Worm (Caenorhabditis elegans) whole organism, L3 larva: ENCODE results near the gene btb-4.

Source experiments
- R02D3.7 ChIP-seq: fragments of 150-350 bp; optimal IDR thresholded peaks from 2 replicates; lab custom pipeline; 2014; ENCODE audit warnings: missing biosample characterization, missing genetic modification characterization
- ceh-82 ChIP-seq: fragments of 150-350 bp; optimal IDR thresholded peaks from 2 replicates; lab custom pipeline; 2014; ENCODE audit warnings: missing biosample characterization, missing genetic modification characterization
- egl-5 ChIP-seq: fragments of 150-350 bp; optimal IDR thresholded peaks from 2 replicates; lab custom pipeline; 2017; ENCODE audit warnings: missing biosample characterization, missing genetic modification reagents, missing genetic modification characterization, inconsistent platforms
- fos-1 ChIP-seq: fragments of 150-350 bp; optimal IDR thresholded peaks from 2 replicates; lab custom pipeline; 2014; ENCODE audit warnings: missing biosample characterization, missing genetic modification characterization
- hmg-11 ChIP-seq: sonication (generic microtip); optimal IDR thresholded peaks from 2 replicates; lab custom pipeline; 2016; ENCODE audit warnings: missing genetic modification characterization, missing compliant biosample characterization
- nhr-67 ChIP-seq: fragments of 150-350 bp; optimal IDR thresholded peaks from 2 replicates; lab custom pipeline; 2014; ENCODE audit warnings: missing biosample characterization, missing genetic modification characterization
- nhr-77 ChIP-seq: fragments of 150-350 bp; optimal IDR thresholded peaks from 2 replicates; lab custom pipeline; 2014; ENCODE audit warnings: missing biosample characterization, missing genetic modification characterization
- pha-4 ChIP-seq: fragments of 150-350 bp; optimal IDR thresholded peaks from 2 replicates; lab custom pipeline; 2014; ENCODE audit warnings: missing biosample characterization, missing genetic modification reagents, missing genetic modification characterization
- pqm-1 ChIP-seq: fragments of 150-350 bp; optimal IDR thresholded peaks from 2 replicates; lab custom pipeline; 2017; ENCODE audit warnings: missing biosample characterization, missing genetic modification characterization, inconsistent platforms
- tbx-2 ChIP-seq: sonication (generic microtip); optimal IDR thresholded peaks from 2 replicates; lab custom pipeline; 2016; ENCODE audit warnings: mild to moderate bottlenecking, missing genetic modification characterization, missing compliant biosample characterization

DNA sequence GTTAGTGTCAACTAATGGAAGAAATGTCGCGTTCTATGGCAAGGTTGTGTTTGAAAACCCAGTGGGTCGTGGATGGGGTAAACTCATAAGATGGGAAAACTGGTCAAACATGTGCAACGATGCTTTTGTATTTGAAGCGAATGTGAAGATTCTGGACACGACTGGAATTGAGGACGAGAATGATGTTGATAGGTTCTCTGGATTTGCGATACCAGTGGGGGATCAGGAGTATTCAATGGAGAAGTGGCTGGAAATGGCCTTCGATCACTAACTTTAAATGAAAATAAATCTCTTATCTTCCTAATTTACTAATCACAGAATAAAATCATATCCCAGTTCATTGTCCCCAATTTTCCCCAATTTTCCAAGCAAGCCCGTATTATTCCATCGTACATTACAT is 20.9 kb upstream of the btb-4 start:
- no peak for TF ChIP-seq egl-5 (tag; lab: Kevin White, UChicago)
- no peak for TF ChIP-seq tbx-2 (tag; lab: Kevin White, UChicago)
- no peak for TF ChIP-seq hmg-11 (tag; lab: Kevin White, UChicago)
- TF ChIP-seq nhr-77: no peak
- TF ChIP-seq fos-1 (tag; lab: Kevin White, UChicago): no peak
- no peak for TF ChIP-seq pqm-1 (tag; lab: Kevin White, UChicago)
- no peak for TF ChIP-seq nhr-67 (tag; lab: Kevin White, UChicago)
- TF ChIP-seq ceh-82 (tag; lab: Kevin White, UChicago): no peak
- TF ChIP-seq R02D3.7 (tag; lab: Kevin White, UChicago): no peak
- no peak for TF ChIP-seq pha-4 (tag; lab: Kevin White, UChicago)
